Fruit fly (Drosophila melanogaster) whole organism, embryonic: ENCODE measurements around the gene CG6028.

Experiments
- ATbp ChIP-seq: fragments of 200-800 bp; sonication (Bioruptor generic); optimal IDR thresholded peaks from 2 replicates; lab custom pipeline; 2017; ENCODE audit warnings: missing biosample characterization, mild to moderate bottlenecking, missing genetic modification characterization, missing genetic modification reagents
- Atf6 ChIP-seq: fragments of 200-800 bp; sonication (Bioruptor generic); IDR thresholded peaks from 2 replicates; pipeline ENCODE4 v1.3.6; 2022; ENCODE audit warnings: missing biosample characterization, missing genetic modification characterization
- BEAF-32 ChIP-seq: fragments of 200-800 bp; sonication (Bioruptor generic); optimal IDR thresholded peaks from 3 replicates; lab custom pipeline; 2017; ENCODE audit warnings: missing biosample characterization, missing genetic modification characterization, mild to moderate bottlenecking, moderate library complexity, missing genetic modification reagents
- C15 ChIP-seq: fragments of 200-800 bp; sonication (Bioruptor generic); IDR thresholded peaks from 3 replicates; pipeline ENCODE4 v1.3.6; 2022; ENCODE audit warnings: missing biosample characterization, missing genetic modification characterization
- CG10209 ChIP-seq: fragments of 200-800 bp; sonication (Bioruptor generic); optimal IDR thresholded peaks from 3 replicates; lab custom pipeline; 2017; ENCODE audit warnings: missing biosample characterization, mild to moderate bottlenecking, missing genetic modification characterization, missing genetic modification reagents
- CG10431 ChIP-seq: fragments of 200-800 bp; sonication (Bioruptor generic); optimal IDR thresholded peaks from 3 replicates; lab custom pipeline; 2018; ENCODE audit warnings: missing biosample characterization, mild to moderate bottlenecking, missing genetic modification characterization
- CG10543 ChIP-seq: fragments of 200-800 bp; sonication (Bioruptor generic); optimal IDR thresholded peaks from 3 replicates; lab custom pipeline; 2017; ENCODE audit warnings: missing biosample characterization, mild to moderate bottlenecking, missing genetic modification characterization, moderate library complexity
- CG12236 ChIP-seq: fragments of 200-800 bp; sonication (Bioruptor generic); optimal IDR thresholded peaks from 2 replicates; lab custom pipeline; 2016; ENCODE audit warnings: missing biosample characterization, missing genetic modification characterization
- CG13424 ChIP-seq: fragments of 200-800 bp; sonication (Bioruptor generic); optimal IDR thresholded peaks from 2 replicates; lab custom pipeline; 2019; ENCODE audit warnings: missing biosample characterization, mild to moderate bottlenecking, missing genetic modification characterization, moderate library complexity
- CG13894 ChIP-seq: fragments of 200-800 bp; sonication (Bioruptor generic); optimal IDR thresholded peaks from 3 replicates; lab custom pipeline; 2018; ENCODE audit warnings: missing biosample characterization, mild to moderate bottlenecking, missing genetic modification characterization, moderate library complexity
- CG15073 ChIP-seq: fragments of 200-800 bp; sonication (Bioruptor generic); optimal IDR thresholded peaks from 2 replicates; lab custom pipeline; 2016; ENCODE audit warnings: missing biosample characterization, missing genetic modification characterization
- CG17328 ChIP-seq: fragments of 200-800 bp; sonication (Bioruptor generic); IDR thresholded peaks from 2 replicates; pipeline ENCODE4 v1.3.6; 2022; ENCODE audit warnings: missing biosample characterization, missing genetic modification characterization
- CG17359 ChIP-seq: fragments of 200-800 bp; sonication (Bioruptor generic); optimal IDR thresholded peaks from 3 replicates; lab custom pipeline; 2018; ENCODE audit warnings: missing biosample characterization, mild to moderate bottlenecking, missing genetic modification characterization, moderate library complexity
- CG1792 ChIP-seq: fragments of 200-800 bp; sonication (Bioruptor generic); optimal IDR thresholded peaks from 2 replicates; lab custom pipeline; 2016; ENCODE audit warnings: missing biosample characterization, missing genetic modification characterization
- CG2116 ChIP-seq: fragments of 200-800 bp; sonication (Bioruptor generic); optimal IDR thresholded peaks from 3 replicates; lab custom pipeline; 2018; ENCODE audit warnings: missing biosample characterization, mild to moderate bottlenecking, missing genetic modification characterization
- CG2202 ChIP-seq: fragments of 200-800 bp; sonication (Bioruptor generic); optimal IDR thresholded peaks from 2 replicates; lab custom pipeline; 2018; ENCODE audit warnings: missing biosample characterization, mild to moderate bottlenecking, missing genetic modification characterization
- CG31224 ChIP-seq: fragments of 200-800 bp; sonication (Bioruptor generic); IDR thresholded peaks from 2 replicates; pipeline ENCODE4 v1.3.6; 2022; ENCODE audit warnings: missing biosample characterization, missing genetic modification characterization
- CG3838 ChIP-seq: fragments of 200-800 bp; sonication (Bioruptor generic); optimal IDR thresholded peaks from 3 replicates; lab custom pipeline; 2016; ENCODE audit warnings: missing biosample characterization, missing genetic modification characterization
- CG5180 ChIP-seq: fragments of 200-800 bp; sonication (Bioruptor generic); optimal IDR thresholded peaks from 3 replicates; lab custom pipeline; 2017; ENCODE audit warnings: missing biosample characterization, missing genetic modification characterization, mild to moderate bottlenecking, moderate library complexity, missing genetic modification reagents
- CG6654 ChIP-seq: fragments of 200-800 bp; sonication (Bioruptor generic); optimal IDR thresholded peaks from 2 replicates; lab custom pipeline; 2017; ENCODE audit warnings: missing biosample characterization, mild to moderate bottlenecking, missing genetic modification characterization
- CG6683 ChIP-seq: fragments of 200-800 bp; sonication (Bioruptor generic); optimal IDR thresholded peaks from 2 replicates; lab custom pipeline; 2017; ENCODE audit warnings: missing biosample characterization, mild to moderate bottlenecking, missing genetic modification characterization, missing genetic modification reagents
- CG7372 ChIP-seq: fragments of 200-800 bp; sonication (Bioruptor generic); IDR thresholded peaks from 2 replicates; pipeline ENCODE4 v1.3.6; 2022; ENCODE audit warnings: missing biosample characterization, missing genetic modification characterization
- Dad ChIP-seq: fragments of 200-800 bp; sonication (Bioruptor generic); optimal IDR thresholded peaks from 3 replicates; lab custom pipeline; 2016; ENCODE audit warnings: missing biosample characterization, missing genetic modification characterization
- Deaf1 ChIP-seq: fragments of 200-800 bp; optimal IDR thresholded peaks from 3 replicates; lab custom pipeline; 2019; ENCODE audit warnings: missing biosample characterization, mild to moderate bottlenecking, missing genetic modification characterization, moderate library complexity
- Dref ChIP-seq: fragments of 200-800 bp; sonication (Bioruptor generic); IDR thresholded peaks from 2 replicates; pipeline ENCODE4 v1.3.6; 2022; ENCODE audit warnings: missing biosample characterization, missing genetic modification characterization
- Fer2 ChIP-seq: fragments of 200-800 bp; sonication (Bioruptor generic); optimal IDR thresholded peaks from 2 replicates; lab custom pipeline; 2018; ENCODE audit warnings: missing biosample characterization, mild to moderate bottlenecking, missing genetic modification characterization, moderate library complexity
- H15 ChIP-seq: fragments of 200-800 bp; sonication (Bioruptor generic); IDR thresholded peaks from 3 replicates; pipeline ENCODE4 v1.3.6; 2022; ENCODE audit warnings: missing biosample characterization, missing genetic modification characterization
- Hsf ChIP-seq: fragments of 200-800 bp; sonication (Bioruptor generic); optimal IDR thresholded peaks from 3 replicates; lab custom pipeline; 2016; ENCODE audit warnings: missing biosample characterization, missing genetic modification characterization
- Lhr ChIP-seq: fragments of 200-800 bp; sonication (Bioruptor generic); optimal IDR thresholded peaks from 3 replicates; lab custom pipeline; 2017; ENCODE audit warnings: mild to moderate bottlenecking, missing biosample characterization, missing genetic modification reagents, missing genetic modification characterization
- MTF-1 ChIP-seq: fragments of 200-800 bp; sonication (Bioruptor generic); optimal IDR thresholded peaks from 2 replicates; lab custom pipeline; 2018; ENCODE audit warnings: missing biosample characterization, mild to moderate bottlenecking, missing genetic modification characterization, borderline replicate concordance
- NfI ChIP-seq: fragments of 200-800 bp; sonication (Bioruptor generic); optimal IDR thresholded peaks from 3 replicates; lab custom pipeline; 2018; ENCODE audit warnings: missing biosample characterization, mild to moderate bottlenecking, missing genetic modification characterization, moderate library complexity
- PHDP ChIP-seq: fragments of 200-800 bp; sonication (Bioruptor generic); optimal IDR thresholded peaks from 3 replicates; lab custom pipeline; 2018; ENCODE audit warnings: missing biosample characterization, mild to moderate bottlenecking, missing genetic modification characterization, moderate library complexity
- Sox100B ChIP-seq: fragments of 200-800 bp; sonication (Bioruptor generic); optimal IDR thresholded peaks from 3 replicates; lab custom pipeline; 2018; ENCODE audit warnings: missing biosample characterization, mild to moderate bottlenecking, missing genetic modification characterization
- Sry-β ChIP-seq: fragments of 200-800 bp; sonication (Bioruptor generic); optimal IDR thresholded peaks from 2 replicates; lab custom pipeline; 2018; ENCODE audit warnings: missing biosample characterization, mild to moderate bottlenecking, missing genetic modification characterization, moderate library complexity
- Tbp ChIP-seq: fragments of >200 bp; optimal IDR thresholded peaks from 2 replicates; lab custom pipeline; 2018; ENCODE audit warnings: missing biosample characterization, missing genetic modification characterization
- Trl ChIP-seq, 3 experiments: fragments of >200 bp in 2 of 3; fragments of 200-800 bp in 1 of 3; sonication (Bioruptor generic) in 1 of 3; optimal IDR thresholded peaks; 2 replicates in 1 of 3; 3 replicates in 2 of 3; lab custom pipeline; 2016 to 2017; ENCODE audit warnings: missing biosample characterization in 1 of 3, missing genetic modification characterization in 1 of 3
- Xrp1 ChIP-seq: fragments of 200-800 bp; sonication (Bioruptor generic); IDR thresholded peaks from 2 replicates; pipeline ENCODE4 v1.3.6; 2022; ENCODE audit warnings: missing biosample characterization, missing genetic modification characterization
- ato ChIP-seq: fragments of 200-800 bp; sonication (Bioruptor generic); IDR thresholded peaks from 2 replicates; pipeline ENCODE4 v1.3.6; 2022; ENCODE audit warnings: missing biosample characterization, missing genetic modification characterization; ENCODE audit not compliant: partially characterized antibody
- bcd ChIP-seq: fragments of 200-800 bp; sonication (Bioruptor generic); optimal IDR thresholded peaks from 2 replicates; lab custom pipeline; 2017; ENCODE audit warnings: missing biosample characterization, mild to moderate bottlenecking, missing genetic modification characterization
- dati ChIP-seq: fragments of 200-800 bp; sonication (Bioruptor generic); IDR thresholded peaks from 2 replicates; pipeline ENCODE4 v1.3.6; 2022; ENCODE audit warnings: missing biosample characterization, missing genetic modification characterization
- dm ChIP-seq: fragments of 200-800 bp; sonication (Bioruptor generic); optimal IDR thresholded peaks from 3 replicates; lab custom pipeline; 2016; ENCODE audit warnings: missing biosample characterization, missing genetic modification characterization
- en ChIP-seq: fragments of 200-800 bp; sonication (Bioruptor generic); optimal IDR thresholded peaks from 2 replicates; lab custom pipeline; 2016; ENCODE audit warnings: missing biosample characterization, missing genetic modification characterization
- jigr1 ChIP-seq: fragments of 200-800 bp; sonication (Bioruptor generic); IDR thresholded peaks from 3 replicates; pipeline ENCODE4 v1.3.6; 2022; ENCODE audit warnings: missing biosample characterization, missing genetic modification characterization
- kay ChIP-seq: fragments of 200-800 bp; sonication (Bioruptor generic); optimal IDR thresholded peaks from 2 replicates; lab custom pipeline; 2016; ENCODE audit warnings: missing biosample characterization, missing genetic modification characterization
- nerfin-2 ChIP-seq: fragments of 200-800 bp; sonication (Bioruptor generic); IDR thresholded peaks from 2 replicates; pipeline ENCODE4 v1.3.6; 2022; ENCODE audit warnings: missing biosample characterization, missing genetic modification characterization; ENCODE audit not compliant: partially characterized antibody
- rib ChIP-seq: fragments of 200-800 bp; sonication (Bioruptor generic); IDR thresholded peaks from 2 replicates; pipeline ENCODE4 v1.3.6; 2022; ENCODE audit warnings: missing biosample characterization, missing genetic modification characterization
- tup ChIP-seq: fragments of 200-800 bp; sonication (Bioruptor generic); optimal IDR thresholded peaks from 2 replicates; lab custom pipeline; 2016; ENCODE audit warnings: missing biosample characterization, mild to moderate bottlenecking, missing genetic modification characterization, moderate library complexity
- vnd ChIP-seq: fragments of 200-800 bp; sonication (Bioruptor generic); IDR thresholded peaks from 3 replicates; pipeline ENCODE4 v1.3.6; 2022; ENCODE audit warnings: missing biosample characterization, missing genetic modification characterization; ENCODE audit not compliant: partially characterized antibody

Gene CG6028

dm6 chr3R:22049134-22049796, 24.0 kb upstream of the CG6028 start (continued):
- no peak for TF ChIP-seq vnd (GFP tag; lab: Robert Waterston, UW)
- peak; percentile 28 for TF ChIP-seq Dad (GFP tag; lab: Kevin White, UChicago)
- no peak for TF ChIP-seq CG15073 (GFP tag; lab: Kevin White, UChicago)
- peak; percentile 71 for TF ChIP-seq Hsf (GFP tag; lab: Kevin White, UChicago)
- TF ChIP-seq CG3838 (GFP tag; lab: Kevin White, UChicago) = peak; percentile 47
- peak; percentile 53 for TF ChIP-seq CG10543 (GFP tag; lab: Kevin White, UChicago)
- peak; percentile 72 for TF ChIP-seq NfI (GFP tag; lab: Kevin White, UChicago)
- no peak for TF ChIP-seq Dref (GFP tag; lab: Robert Waterston, UW)
- peak; percentile 13 for TF ChIP-seq CG10431 (GFP tag; lab: Kevin White, UChicago)
- TF ChIP-seq nerfin-2 (GFP tag; lab: Robert Waterston, UW) = no peak
- peak; percentile 80 for TF ChIP-seq kay
- no peak for TF ChIP-seq Tbp (GFP tag; lab: Kevin White, UChicago)
- TF ChIP-seq dati (GFP tag; lab: Robert Waterston, UW) = peak; percentile 48; the same call in 1 of the 2 replicates
- TF ChIP-seq Trl (optimal IDR thresholded peaks at IDR 0.05; lab: Kevin White, UChicago) = no peak
- TF ChIP-seq Trl (GFP tag; optimal IDR thresholded peaks at IDR 0.05; lab: Kevin White, UChicago) = peak; percentile 67
- peak; percentile 82 for TF ChIP-seq CG1792
- TF ChIP-seq Fer2 (tag; lab: Kevin White, UChicago) = peak; percentile 35
- peak; percentile 87 for TF ChIP-seq CG17359 (tag; lab: Kevin White, UChicago)
- TF ChIP-seq MTF-1 = peak; percentile 34
- TF ChIP-seq CG17328 (GFP tag; lab: Robert Waterston, UW) = peak; percentile 75
- no peak for TF ChIP-seq CG7372 (GFP tag; lab: Robert Waterston, UW)
- TF ChIP-seq rib = peak; percentile 79
- TF ChIP-seq bcd (GFP tag; lab: Kevin White, UChicago) = peak; percentile 76
- TF ChIP-seq CG12236 (GFP tag; lab: Kevin White, UChicago) = peak; percentile 66
- peak; percentile 41 for TF ChIP-seq CG2116 (GFP tag; lab: Kevin White, UChicago)
- TF ChIP-seq en = peak; percentile 59
- peak; percentile 86 for TF ChIP-seq Xrp1
- TF ChIP-seq CG10209 = peak; percentile 75
- TF ChIP-seq CG2202 (tag; lab: Kevin White, UChicago) = peak; percentile 47
- peak; percentile 71 for TF ChIP-seq CG13894 (tag; lab: Kevin White, UChicago)
- peak; percentile 60 for TF ChIP-seq CG6683 (GFP tag; lab: Kevin White, UChicago)
- peak; percentile 81 for TF ChIP-seq Atf6
- peak; percentile 61 for TF ChIP-seq Sox100B (GFP tag; lab: Kevin White, UChicago)
- TF ChIP-seq jigr1 (GFP tag; lab: Robert Waterston, UW) = peak; percentile 44; the same call in 1 of the 3 replicates
- TF ChIP-seq Lhr (GFP tag; lab: Kevin White, UChicago) = peak; percentile 14
- peak; percentile 76 for TF ChIP-seq H15 (GFP tag; lab: Robert Waterston, UW)
- TF ChIP-seq dm (GFP tag; lab: Kevin White, UChicago) = peak; percentile 64
- TF ChIP-seq C15 (GFP tag; lab: Robert Waterston, UW) = peak; percentile 57; the same call in 2 of the 3 replicates
- peak; percentile 55 for TF ChIP-seq Deaf1 (tag; lab: Kevin White, UChicago)
- peak; percentile 64 for TF ChIP-seq CG31224 (GFP tag; lab: Robert Waterston, UW)
- no peak for TF ChIP-seq BEAF-32 (GFP tag; lab: Kevin White, UChicago)
- TF ChIP-seq ATbp (GFP tag; lab: Kevin White, UChicago) = peak; percentile 85
- TF ChIP-seq CG6654 = peak; percentile 16
- no peak for TF ChIP-seq ato (GFP tag; lab: Robert Waterston, UW)
- peak; percentile 83 for TF ChIP-seq CG13424
- no peak for TF ChIP-seq Sry-β
- TF ChIP-seq tup (GFP tag; lab: Kevin White, UChicago) = peak; percentile 73
- TF ChIP-seq PHDP = peak; percentile 81
- peak; percentile 59 for TF ChIP-seq CG5180 (GFP tag; lab: Kevin White, UChicago)
